Worm (Caenorhabditis elegans): ENCODE measurements around the gene ttr-11.
"Not testable (repeated sequence)": the region's sequence is repeated elsewhere in the genome, so short reads cannot be mapped to it uniquely, and the experiment has no call there.

Gene ttr-11

DNA sequence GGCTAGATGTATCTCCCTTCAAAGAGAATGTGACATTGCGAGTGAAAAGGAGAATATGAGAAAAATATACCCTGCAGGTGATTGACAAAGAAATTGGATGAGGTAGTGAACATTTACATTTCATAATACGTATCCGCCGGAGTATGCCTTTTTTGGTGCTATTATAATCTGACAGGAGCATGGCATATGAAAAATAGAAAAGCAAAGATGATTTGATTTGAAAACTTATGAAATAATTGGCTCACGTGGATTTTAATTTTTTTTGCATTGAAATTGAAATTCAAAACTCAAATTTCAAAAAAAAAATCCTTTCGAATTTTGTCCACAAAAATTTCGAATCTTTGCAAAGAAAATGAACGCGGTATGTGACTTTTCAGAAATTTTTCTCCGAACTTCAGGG is at the start of gene ttr-11:
Gene ttr-11, plus strand, starts transcription at position 301 of the 400 bp plus-strand sequence.
- TF ChIP-seq ama-1 (optimal IDR thresholded peaks at IDR 0.05) (no peak), nhr-129 (tag; optimal IDR thresholded peaks at IDR 0.05) (no peak), sma-3 (GFP tag; optimal IDR thresholded peaks at IDR 0.05) (no peak), ztf-4 (tag; optimal IDR thresholded peaks at IDR 0.05) (no peak), Y55F3AM.14 (GFP tag; optimal IDR thresholded peaks at IDR 0.05) (no peak), nhr-23 (tag; optimal IDR thresholded peaks at IDR 0.05) (no peak), nhr-237 (tag; optimal IDR thresholded peaks at IDR 0.05) (no peak), elt-1 (tag; optimal IDR thresholded peaks at IDR 0.05) (no peak), F13H6.1 (tag; optimal IDR thresholded peaks at IDR 0.05) (no peak), snpc-4 (tag; optimal IDR thresholded peaks at IDR 0.05) (no peak), C34F6.9 (tag; optimal IDR thresholded peaks at IDR 0.05) (no peak), sma-9 (GFP tag; optimal IDR thresholded peaks at IDR 0.05) (no peak), sma-9 (tag; optimal IDR thresholded peaks at IDR 0.05) (no peak), mbf-1 (tag; optimal IDR thresholded peaks at IDR 0.05) (no peak), mdl-1 (tag; optimal IDR thresholded peaks at IDR 0.05) (no peak), sem-4 (tag; optimal IDR thresholded peaks at IDR 0.05) (no peak), aly-2 (tag; optimal IDR thresholded peaks at IDR 0.05) (no peak), skn-1 (tag; optimal IDR thresholded peaks at IDR 0.05) (no peak), nhr-10 (tag; optimal IDR thresholded peaks at IDR 0.05) (no peak)

- TF ChIP-seq Y55F3AM.14 (GFP tag; optimal IDR thresholded peaks at IDR 0.05) (no peak), snpc-4 (tag; optimal IDR thresholded peaks at IDR 0.05) (no peak), sem-4 (tag; optimal IDR thresholded peaks at IDR 0.05) (no peak), nhr-25 (tag; optimal IDR thresholded peaks at IDR 0.05) (no peak), fos-1 (tag; optimal IDR thresholded peaks at IDR 0.05) (no peak), elt-1 (tag; optimal IDR thresholded peaks at IDR 0.05) (no peak), lin-39 (tag; optimal IDR thresholded peaks at IDR 0.05) (no peak), dmd-4 (tag; optimal IDR thresholded peaks at IDR 0.05) (no peak)
Observed at ce11 chrV:20555120-20555519, 48.0 kb upstream of the ttr-11 start, which contains the start of gene Y38H6C.21. Gene Y38H6C.21 (minus strand): TSS chrV:20555267.

- TF ChIP-seq unc-55 (GFP tag; optimal IDR thresholded peaks at IDR 0.05) (no peak), alr-1 (tag; optimal IDR thresholded peaks at IDR 0.05) (no peak), unc-62 (GFP tag; optimal IDR thresholded peaks at IDR 0.05) (no peak), nhr-23 (tag; optimal IDR thresholded peaks at IDR 0.05) (no peak), Y55F3AM.14 (GFP tag; optimal IDR thresholded peaks at IDR 0.05) (no peak), sma-3 (GFP tag; optimal IDR thresholded peaks at IDR 0.05) (no peak)
Observed at ce11 chrV:20556260-20556659, 46.9 kb upstream of the ttr-11 start, which contains the start of gene Y38H6C.23. Gene Y38H6C.23 (minus strand): TSS chrV:20556360.

DNA sequence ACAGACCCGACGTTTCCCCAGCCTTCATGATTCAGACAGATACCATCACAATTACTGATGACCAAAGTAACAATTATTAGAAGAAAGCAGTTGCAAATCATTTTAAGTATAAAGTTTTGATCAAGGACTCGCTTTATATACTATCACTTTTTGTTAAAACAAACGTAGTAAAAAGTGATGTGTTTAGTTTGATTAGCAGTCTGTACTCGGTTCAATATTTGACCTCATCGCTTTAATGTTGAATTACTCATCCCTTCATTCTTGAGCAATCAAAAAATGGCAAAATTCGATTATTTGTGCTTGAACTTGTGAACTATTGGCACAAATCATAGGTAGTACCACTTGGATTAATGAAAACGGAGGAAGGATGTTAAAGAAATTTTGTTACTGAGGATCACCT is 44.8 kb upstream of the ttr-11 start, which contains the start of gene abf-4:
Gene abf-4, minus strand, starts transcription at position 101 of the 400 bp plus-strand sequence.
- TF ChIP-seq fos-1 (tag; optimal IDR thresholded peaks at IDR 0.05), result no peak
- no peak for TF ChIP-seq C34F6.9 (tag; optimal IDR thresholded peaks at IDR 0.05)
- TF ChIP-seq nhr-129 (tag; optimal IDR thresholded peaks at IDR 0.05), result no peak
- no peak for TF ChIP-seq dmd-4 (tag; optimal IDR thresholded peaks at IDR 0.05)
- TF ChIP-seq Y55F3AM.14 (GFP tag; optimal IDR thresholded peaks at IDR 0.05), result no peak
- no peak for TF ChIP-seq sma-9 (GFP tag; optimal IDR thresholded peaks at IDR 0.05)
- TF ChIP-seq sma-9 (tag; optimal IDR thresholded peaks at IDR 0.05), result no peak
- TF ChIP-seq mab-5 (tag; optimal IDR thresholded peaks at IDR 0.05), result no peak
- no peak for TF ChIP-seq zag-1 (tag; optimal IDR thresholded peaks at IDR 0.05)
- TF ChIP-seq nhr-12 (tag; optimal IDR thresholded peaks at IDR 0.05), result no peak
- TF ChIP-seq nhr-237 (tag; optimal IDR thresholded peaks at IDR 0.05), result no peak
- TF ChIP-seq lin-11 (tag; optimal IDR thresholded peaks at IDR 0.05), result no peak
- TF ChIP-seq nhr-77 (tag; optimal IDR thresholded peaks at IDR 0.05), result no peak
- TF ChIP-seq gmeb-1 (tag; optimal IDR thresholded peaks at IDR 0.05), result no peak
- TF ChIP-seq ceh-16 (tag; optimal IDR thresholded peaks at IDR 0.05), result no peak

DNA sequence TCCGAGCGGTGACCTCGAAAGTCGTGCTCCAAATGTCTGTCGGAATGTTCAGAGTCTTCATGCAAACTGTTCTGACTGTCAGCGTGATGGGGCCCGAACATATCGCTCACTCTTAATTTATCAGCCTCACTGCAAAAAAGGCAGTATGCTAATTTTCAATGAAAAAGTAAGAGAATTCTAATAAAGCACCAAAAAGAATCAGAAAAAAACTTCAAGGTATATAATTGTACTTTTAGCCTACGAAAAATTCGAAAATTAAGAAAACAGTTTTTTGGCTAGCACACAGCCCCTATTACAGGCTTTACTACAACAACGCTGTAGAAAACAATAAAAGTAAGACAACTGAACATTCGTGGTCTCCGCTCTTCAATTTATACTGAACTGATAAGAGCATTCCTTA is 41.3 kb upstream of the ttr-11 start, which contains the start of gene F26F2.1:
Gene F26F2.1, minus strand, starts transcription at position 101 of the 400 bp plus-strand sequence.
- TF ChIP-seq ama-1 (optimal IDR thresholded peaks at IDR 0.05) (no peak), aly-2 (tag; optimal IDR thresholded peaks at IDR 0.05) (no peak), elt-3 (tag; optimal IDR thresholded peaks at IDR 0.05) (no peak)

ce11 chrV:20564054-20564453 is 39.1 kb upstream of the ttr-11 start, which contains the start of gene F26F2.13:
Gene F26F2.13 (plus strand): TSS chrV:20564354.
- TF ChIP-seq mbf-1, lsy-2, elt-3 (tag; optimal IDR thresholded peaks at IDR 0.05): not testable (repeated sequence)

All from whole organism, L2 larva.